Fruit fly (Drosophila melanogaster) whole organism, embryonic: ENCODE measurements around the gene CG33287.

Experiments
- Bteb2 ChIP-seq: fragments of 200-800 bp; sonication (Bioruptor generic); optimal IDR thresholded peaks from 2 replicates; lab custom pipeline; 2016; ENCODE audit warnings: missing biosample characterization, missing genetic modification characterization
- CG10979 ChIP-seq: fragments of 200-800 bp; sonication (Bioruptor generic); optimal IDR thresholded peaks from 2 replicates; lab custom pipeline; 2018; ENCODE audit warnings: missing biosample characterization, mild to moderate bottlenecking, missing genetic modification characterization, moderate library complexity
- CG11398 ChIP-seq: fragments of 200-800 bp; sonication (Bioruptor generic); optimal IDR thresholded peaks from 2 replicates; lab custom pipeline; 2016; ENCODE audit warnings: missing biosample characterization, missing genetic modification characterization
- CG11504 ChIP-seq: fragments of 200-800 bp; sonication (Bioruptor generic); optimal IDR thresholded peaks from 3 replicates; lab custom pipeline; 2019; ENCODE audit warnings: missing biosample characterization, mild to moderate bottlenecking, missing genetic modification characterization, moderate library complexity
- CG12104 ChIP-seq: fragments of 200-800 bp; sonication (Bioruptor generic); optimal IDR thresholded peaks from 3 replicates; lab custom pipeline; 2016; ENCODE audit warnings: missing biosample characterization, missing genetic modification characterization
- CG13296 ChIP-seq: fragments of 200-800 bp; sonication (Bioruptor generic); optimal IDR thresholded peaks from 3 replicates; lab custom pipeline; 2018; ENCODE audit warnings: missing biosample characterization, mild to moderate bottlenecking, missing genetic modification characterization
- CG14965 ChIP-seq: fragments of 200-800 bp; sonication (Bioruptor generic); optimal IDR thresholded peaks from 2 replicates; lab custom pipeline; 2016; ENCODE audit warnings: missing biosample characterization, missing genetic modification characterization, borderline replicate concordance
- CG15011 ChIP-seq: fragments of 200-800 bp; sonication (Bioruptor generic); optimal IDR thresholded peaks from 3 replicates; lab custom pipeline; 2018; ENCODE audit warnings: missing biosample characterization, mild to moderate bottlenecking, missing genetic modification characterization
- CG15269 ChIP-seq: fragments of 200-800 bp; sonication (Bioruptor generic); optimal IDR thresholded peaks from 2 replicates; lab custom pipeline; 2018; ENCODE audit warnings: missing biosample characterization, mild to moderate bottlenecking, missing genetic modification characterization, moderate library complexity
- CG15479 ChIP-seq: fragments of 200-800 bp; sonication (Bioruptor generic); optimal IDR thresholded peaks from 3 replicates; lab custom pipeline; 2019; ENCODE audit warnings: missing biosample characterization, mild to moderate bottlenecking, missing genetic modification characterization, moderate library complexity
- CG1602 ChIP-seq: fragments of 200-800 bp; sonication (Bioruptor generic); optimal IDR thresholded peaks from 3 replicates; lab custom pipeline; 2016; ENCODE audit warnings: missing biosample characterization, missing genetic modification characterization
- CG1647 ChIP-seq: fragments of 200-800 bp; sonication (Bioruptor generic); optimal IDR thresholded peaks from 3 replicates; lab custom pipeline; 2016; ENCODE audit warnings: missing biosample characterization, missing genetic modification characterization
- CG18599 ChIP-seq: fragments of 200-800 bp; sonication (Bioruptor generic); optimal IDR thresholded peaks from 3 replicates; lab custom pipeline; 2017; ENCODE audit warnings: missing biosample characterization, missing genetic modification characterization, mild to moderate bottlenecking, moderate library complexity, missing genetic modification reagents
- CG2116 ChIP-seq: fragments of 200-800 bp; sonication (Bioruptor generic); optimal IDR thresholded peaks from 3 replicates; lab custom pipeline; 2018; ENCODE audit warnings: missing biosample characterization, mild to moderate bottlenecking, missing genetic modification characterization
- CG2199 ChIP-seq: fragments of 200-800 bp; sonication (Bioruptor generic); IDR thresholded peaks from 3 replicates; pipeline ENCODE4 v1.3.6; 2022; ENCODE audit warnings: missing biosample characterization, missing genetic modification characterization
- CG2875 ChIP-seq: fragments of 200-800 bp; sonication (Bioruptor generic); optimal IDR thresholded peaks from 2 replicates; lab custom pipeline; 2017; ENCODE audit warnings: missing biosample characterization, mild to moderate bottlenecking, missing genetic modification characterization, missing genetic modification reagents
- CG33213 ChIP-seq: fragments of 200-800 bp; sonication (Bioruptor generic); optimal IDR thresholded peaks from 3 replicates; lab custom pipeline; 2016; ENCODE audit warnings: missing biosample characterization, missing genetic modification characterization
- CG3995 ChIP-seq: fragments of 200-800 bp; sonication (Bioruptor generic); optimal IDR thresholded peaks from 3 replicates; lab custom pipeline; 2016; ENCODE audit warnings: missing biosample characterization, missing genetic modification characterization
- CG4730 ChIP-seq: fragments of 200-800 bp; sonication (Bioruptor generic); IDR thresholded peaks from 2 replicates; pipeline ENCODE4 v1.3.6; 2022; ENCODE audit warnings: missing biosample characterization, missing genetic modification characterization
- CG6813 ChIP-seq: fragments of 200-800 bp; sonication (Bioruptor generic); optimal IDR thresholded peaks from 2 replicates; lab custom pipeline; 2017; ENCODE audit warnings: missing biosample characterization, missing genetic modification characterization, mild to moderate bottlenecking, moderate library complexity, missing genetic modification reagents
- CG7987 ChIP-seq: fragments of 200-800 bp; sonication (Bioruptor generic); optimal IDR thresholded peaks from 2 replicates; lab custom pipeline; 2018; ENCODE audit warnings: missing biosample characterization, mild to moderate bottlenecking, missing genetic modification characterization, moderate library complexity
- CG8089 ChIP-seq: fragments of 200-800 bp; sonication (Bioruptor generic); optimal IDR thresholded peaks from 3 replicates; lab custom pipeline; 2016; ENCODE audit warnings: missing biosample characterization, missing genetic modification characterization
- CG9609 ChIP-seq: fragments of 200-800 bp; sonication (Bioruptor generic); optimal IDR thresholded peaks from 3 replicates; lab custom pipeline; 2016; ENCODE audit warnings: missing biosample characterization, missing genetic modification characterization
- CTCF ChIP-seq: fragments of 200-800 bp; sonication (Bioruptor generic); optimal IDR thresholded peaks from 2 replicates; lab custom pipeline; 2017; ENCODE audit warnings: missing biosample characterization, mild to moderate bottlenecking, missing genetic modification characterization, moderate library complexity
- GATAe ChIP-seq: fragments of 200-800 bp; sonication (Bioruptor generic); conservative IDR thresholded peaks from 2 replicates; pipeline ENCODE4 v1.3.6; 2022; ENCODE audit warnings: missing biosample characterization, missing genetic modification characterization
- Kr ChIP-seq: fragments of 200-800 bp; sonication (Bioruptor generic); optimal IDR thresholded peaks from 2 replicates; lab custom pipeline; 2017; ENCODE audit warnings: missing biosample characterization, mild to moderate bottlenecking, missing genetic modification characterization
- NC2α ChIP-seq: fragments of 200-800 bp; sonication (Bioruptor generic); optimal IDR thresholded peaks from 2 replicates; lab custom pipeline; 2016; ENCODE audit warnings: missing biosample characterization, missing genetic modification characterization
- Oaz ChIP-seq: fragments of 200-800 bp; sonication (Bioruptor generic); IDR thresholded peaks from 2 replicates; pipeline ENCODE4 v1.3.6; 2022; ENCODE audit warnings: missing biosample characterization, missing genetic modification characterization
- Opbp ChIP-seq: fragments of 200-800 bp; sonication (Bioruptor generic); IDR thresholded peaks from 3 replicates; pipeline ENCODE4 v1.3.6; 2022; ENCODE audit warnings: missing biosample characterization, missing genetic modification characterization; ENCODE audit not compliant: partially characterized antibody
- Optix ChIP-seq: fragments of 200-800 bp; sonication (Bioruptor generic); IDR thresholded peaks from 3 replicates; pipeline ENCODE4 v1.3.6; 2022; ENCODE audit warnings: missing biosample characterization, missing genetic modification characterization
- Poxn ChIP-seq: fragments of 200-800 bp; sonication (Bioruptor generic); IDR thresholded peaks from 2 replicates; pipeline ENCODE4 v1.3.6; 2022; ENCODE audit warnings: missing biosample characterization, missing genetic modification characterization
- Rfx ChIP-seq: fragments of 200-800 bp; sonication (Bioruptor generic); IDR thresholded peaks from 2 replicates; pipeline ENCODE4 v1.3.6; 2022; ENCODE audit warnings: missing biosample characterization, missing genetic modification characterization
- Stat92E ChIP-seq, 3 experiments: fragments of >200 bp in 2 of 3; fragments of 200-800 bp in 1 of 3; sonication (Bioruptor generic) in 1 of 3; optimal IDR thresholded peaks; 2 replicates each; lab custom pipeline; 2017 to 2019; ENCODE audit warnings: missing biosample characterization in 3 of 3, missing genetic modification characterization in 3 of 3, mild to moderate bottlenecking in 1 of 3, moderate library complexity in 1 of 3
- Usf ChIP-seq: fragments of 200-800 bp; sonication (Bioruptor generic); optimal IDR thresholded peaks from 2 replicates; lab custom pipeline; 2017; ENCODE audit warnings: missing genotype, missing biosample characterization, missing genetic modification characterization
- YL-1 ChIP-seq: fragments of 200-800 bp; sonication (Bioruptor generic); optimal IDR thresholded peaks from 3 replicates; lab custom pipeline; 2017; ENCODE audit warnings: missing biosample characterization, mild to moderate bottlenecking, missing genetic modification characterization
- aop ChIP-seq: fragments of 200-800 bp; sonication (Bioruptor generic); IDR thresholded peaks from 2 replicates; pipeline ENCODE4 v1.3.6; 2022; ENCODE audit warnings: missing biosample characterization, missing genetic modification characterization
- ap ChIP-seq: fragments of 200-800 bp; sonication (Bioruptor generic); IDR thresholded peaks from 2 replicates; pipeline ENCODE4 v1.3.6; 2022; ENCODE audit warnings: missing biosample characterization, missing genetic modification characterization
- dmrt11E ChIP-seq: fragments of 200-800 bp; sonication (Bioruptor generic); optimal IDR thresholded peaks from 3 replicates; lab custom pipeline; 2018; ENCODE audit warnings: missing biosample characterization, mild to moderate bottlenecking, missing genetic modification characterization, moderate library complexity
- en ChIP-seq: fragments of 200-800 bp; sonication (Bioruptor generic); optimal IDR thresholded peaks from 2 replicates; lab custom pipeline; 2016; ENCODE audit warnings: missing biosample characterization, missing genetic modification characterization
- esg ChIP-seq: fragments of 200-800 bp; sonication (Bioruptor generic); conservative IDR thresholded peaks from 2 replicates; pipeline ENCODE4 v1.3.6; 2022; ENCODE audit warnings: missing biosample characterization, missing genetic modification characterization
- fd102C ChIP-seq: fragments of 200-800 bp; sonication (Bioruptor generic); optimal IDR thresholded peaks from 2 replicates; lab custom pipeline; 2018; ENCODE audit warnings: missing biosample characterization, mild to moderate bottlenecking, missing genetic modification characterization, moderate library complexity
- gcm ChIP-seq: fragments of 200-800 bp; sonication (Bioruptor generic); optimal IDR thresholded peaks from 2 replicates; lab custom pipeline; 2019; ENCODE audit warnings: missing biosample characterization, mild to moderate bottlenecking, missing genetic modification characterization, moderate library complexity
- gem ChIP-seq: fragments of 200-800 bp; sonication (Bioruptor generic); optimal IDR thresholded peaks from 2 replicates; lab custom pipeline; 2019; ENCODE audit warnings: missing biosample characterization, mild to moderate bottlenecking, missing genetic modification characterization, moderate library complexity
- kay ChIP-seq: fragments of 200-800 bp; sonication (Bioruptor generic); optimal IDR thresholded peaks from 2 replicates; lab custom pipeline; 2016; ENCODE audit warnings: missing biosample characterization, missing genetic modification characterization
- nom ChIP-seq: fragments of 200-800 bp; sonication (Bioruptor generic); optimal IDR thresholded peaks from 2 replicates; lab custom pipeline; 2017; ENCODE audit warnings: missing biosample characterization, missing genetic modification characterization, mild to moderate bottlenecking, moderate library complexity, missing genetic modification reagents
- ranshi ChIP-seq: fragments of 200-800 bp; sonication (Bioruptor generic); IDR thresholded peaks from 2 replicates; pipeline ENCODE4 v1.3.6; 2022; ENCODE audit warnings: missing biosample characterization, missing genetic modification characterization
- sd ChIP-seq: fragments of 200-800 bp; sonication (Bioruptor generic); optimal IDR thresholded peaks from 3 replicates; lab custom pipeline; 2018; ENCODE audit warnings: missing biosample characterization, mild to moderate bottlenecking, missing genetic modification characterization, moderate library complexity
- stwl ChIP-seq: fragments of 200-800 bp; sonication (Bioruptor generic); optimal IDR thresholded peaks from 3 replicates; lab custom pipeline; 2018; ENCODE audit warnings: missing biosample characterization, mild to moderate bottlenecking, missing genetic modification characterization, moderate library complexity
- tx ChIP-seq: fragments of 200-800 bp; sonication (Bioruptor generic); optimal IDR thresholded peaks from 2 replicates; lab custom pipeline; 2016; ENCODE audit warnings: missing biosample characterization, missing genetic modification characterization
- unpg ChIP-seq: fragments of 200-800 bp; sonication (Bioruptor generic); optimal IDR thresholded peaks from 3 replicates; lab custom pipeline; 2018; ENCODE audit warnings: missing biosample characterization, mild to moderate bottlenecking, missing genetic modification characterization, moderate library complexity

CG33287 gene

DNA sequence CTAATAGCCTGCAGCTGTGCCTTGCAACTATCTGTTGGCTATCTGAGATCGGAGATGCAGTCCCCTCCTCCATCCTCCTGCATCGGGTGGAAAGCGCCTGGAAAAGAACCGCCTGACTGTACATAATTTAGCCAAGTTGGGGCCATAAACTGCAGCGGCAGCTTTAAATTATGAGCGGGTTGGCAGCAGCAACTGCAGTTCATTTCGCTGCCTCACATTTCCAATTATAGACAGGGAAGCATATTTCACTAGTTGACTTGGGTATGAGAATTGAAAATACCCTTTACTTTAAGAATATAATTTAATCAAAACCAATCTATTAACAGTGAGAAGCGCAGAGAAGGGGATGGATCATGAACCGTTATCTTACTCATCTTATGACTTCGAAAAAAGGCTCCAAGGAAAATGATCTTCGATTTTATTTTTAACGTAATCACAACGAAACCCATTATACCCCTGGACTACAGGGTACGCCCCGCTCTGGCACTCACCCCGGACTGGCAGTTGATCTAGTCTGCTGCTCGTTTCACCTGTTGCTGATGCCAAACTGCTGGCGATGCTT lies 47.4 kb downstream of the CG33287 start (continued):
- TF ChIP-seq Optix = 0 out of 3 replicates have a peak, but pooled peaks have one; percentile 49
- peak; percentile 6 for TF ChIP-seq tx
- TF ChIP-seq stwl (tag; lab: Kevin White, UChicago) = peak; percentile 18
- no peak for TF ChIP-seq GATAe (GFP tag; lab: Robert Waterston, UW)
- TF ChIP-seq Opbp (GFP tag; lab: Robert Waterston, UW) = no peak
- TF ChIP-seq CG15479 (GFP tag; lab: Kevin White, UChicago) = no peak
- TF ChIP-seq CG2199 (GFP tag; lab: Robert Waterston, UW) = 0 out of 3 replicates have a peak, but pooled peaks have one; percentile 62
- no peak for TF ChIP-seq CTCF (GFP tag; lab: Kevin White, UChicago)
- no peak for TF ChIP-seq CG8089 (GFP tag; lab: Kevin White, UChicago)
- TF ChIP-seq gem (tag; lab: Kevin White, UChicago) = peak; percentile 72
- TF ChIP-seq nom (GFP tag; lab: Kevin White, UChicago) = peak; percentile 61
- TF ChIP-seq CG11398 (GFP tag; lab: Kevin White, UChicago) = peak; percentile 18
- peak; percentile 30 for TF ChIP-seq CG1602
- peak; percentile 82 for TF ChIP-seq dmrt11E (tag; lab: Kevin White, UChicago)
- TF ChIP-seq CG9609 (GFP tag; lab: Kevin White, UChicago) = peak; percentile 41
- TF ChIP-seq unpg (GFP tag; lab: Kevin White, UChicago) = peak; percentile 53
- peak; percentile 27 for TF ChIP-seq CG18599 (GFP tag; lab: Kevin White, UChicago)
- TF ChIP-seq en (GFP tag; lab: Kevin White, UChicago) = peak; percentile 5
- TF ChIP-seq CG11504 (tag; lab: Kevin White, UChicago) = peak; percentile 57
- peak; percentile 53 for TF ChIP-seq fd102C (GFP tag; lab: Kevin White, UChicago)
- no peak for TF ChIP-seq CG4730 (GFP tag; lab: Robert Waterston, UW)
- no peak for TF ChIP-seq CG15011 (GFP tag; lab: Kevin White, UChicago)
- no peak; the same call in 1 of the 2 replicates for TF ChIP-seq esg (GFP tag; lab: Robert Waterston, UW)
- no peak for TF ChIP-seq CG13296 (GFP tag; lab: Kevin White, UChicago)
- TF ChIP-seq CG15269 (tag; lab: Kevin White, UChicago) = peak; percentile 30
- TF ChIP-seq CG12104 (GFP tag; lab: Kevin White, UChicago) = peak; percentile 38
- no peak for TF ChIP-seq Oaz (GFP tag; lab: Robert Waterston, UW)
- TF ChIP-seq Rfx (GFP tag; lab: Robert Waterston, UW) = no peak
- TF ChIP-seq CG6813 = peak; percentile 11
- TF ChIP-seq CG1647 (GFP tag; lab: Kevin White, UChicago) = peak; percentile 22
- no peak for TF ChIP-seq ranshi (GFP tag; lab: Robert Waterston, UW)
- TF ChIP-seq NC2α = peak; percentile 18
- no peak for TF ChIP-seq Poxn
- TF ChIP-seq Bteb2 (GFP tag; lab: Kevin White, UChicago) = no peak
- no peak for TF ChIP-seq Stat92E (GFP tag; optimal IDR thresholded peaks at IDR 0.05; lab: Kevin White, UChicago)
- no peak for TF ChIP-seq CG2116 (GFP tag; lab: Kevin White, UChicago)
- TF ChIP-seq CG7987 (GFP tag; lab: Kevin White, UChicago) = no peak
- TF ChIP-seq kay (GFP tag; lab: Kevin White, UChicago) = no peak
- no peak for TF ChIP-seq ap (GFP tag; lab: Robert Waterston, UW)
- TF ChIP-seq sd (tag; lab: Kevin White, UChicago) = no peak
- no peak for TF ChIP-seq Kr (GFP tag; lab: Kevin White, UChicago)
- peak; percentile 34 for TF ChIP-seq Usf
- peak; percentile 21 for TF ChIP-seq CG33213 (GFP tag; lab: Kevin White, UChicago)
- TF ChIP-seq CG10979 = peak; percentile 73
- TF ChIP-seq YL-1 = no peak
- peak; percentile 40 for TF ChIP-seq gcm (GFP tag; lab: Kevin White, UChicago)
- no peak for TF ChIP-seq aop (GFP tag; lab: Robert Waterston, UW)
- peak; percentile 50 for TF ChIP-seq CG2875 (GFP tag; lab: Kevin White, UChicago)
- TF ChIP-seq CG3995 (GFP tag; lab: Kevin White, UChicago) = no peak
- no peak for TF ChIP-seq CG14965 (GFP tag; lab: Kevin White, UChicago)
